Worm (Caenorhabditis elegans) whole organism, L3 larva: Measurements from ENCODE around the gene C05G5.3.

Source experiments
- ZK546.5 ChIP-seq: sonication (generic microtip); optimal IDR thresholded peaks from 2 replicates; lab custom pipeline; 2017; ENCODE audit warnings: missing biosample characterization, missing genetic modification characterization
- ama-1 ChIP-seq: fragments of 150-350 bp; optimal IDR thresholded peaks from 2 replicates; lab custom pipeline; 2018
- ceh-16 ChIP-seq: sonication (generic microtip); optimal IDR thresholded peaks from 2 replicates; lab custom pipeline; 2017; ENCODE audit warnings: missing biosample characterization, missing genetic modification characterization
- ceh-28 ChIP-seq: fragments of 150-350 bp; optimal IDR thresholded peaks from 2 replicates; lab custom pipeline; 2014; ENCODE audit warnings: missing biosample characterization, missing genetic modification reagents, missing genetic modification characterization
- daf-12 ChIP-seq: fragments of 150-350 bp; optimal IDR thresholded peaks from 2 replicates; lab custom pipeline; 2014; ENCODE audit warnings: missing biosample characterization, missing genetic modification reagents, missing genetic modification characterization
- elt-2 ChIP-seq: sonication (generic microtip); optimal IDR thresholded peaks from 2 replicates; lab custom pipeline; 2016; ENCODE audit warnings: missing genetic modification reagents, mild to moderate bottlenecking, missing genetic modification characterization, missing compliant biosample characterization
- elt-3 ChIP-seq, 3 experiments: fragments of 150-350 bp in 1 of 3; sonication (generic microtip) in 2 of 3; optimal IDR thresholded peaks; 2 replicates in 2 of 3; 4 replicates in 1 of 3; lab custom pipeline; 2014 to 2017; ENCODE audit warnings: missing biosample characterization in 3 of 3, missing genetic modification characterization in 3 of 3
- eor-1 ChIP-seq, 2 experiments: fragments of 150-350 bp; optimal IDR thresholded peaks; 2 replicates each; lab custom pipeline; 2014 to 2018; ENCODE audit warnings: missing biosample characterization in 2 of 2, missing genetic modification characterization in 2 of 2
- fkh-10 ChIP-seq: sonication (generic microtip); optimal IDR thresholded peaks from 2 replicates; lab custom pipeline; 2017; ENCODE audit warnings: missing biosample characterization, missing genetic modification reagents, missing genetic modification characterization
- fos-1 ChIP-seq: fragments of 150-350 bp; optimal IDR thresholded peaks from 2 replicates; lab custom pipeline; 2014; ENCODE audit warnings: missing biosample characterization, missing genetic modification characterization
- hmg-11 ChIP-seq: sonication (generic microtip); optimal IDR thresholded peaks from 2 replicates; lab custom pipeline; 2016; ENCODE audit warnings: missing genetic modification characterization, missing compliant biosample characterization
- jun-1 ChIP-seq: fragments of 150-350 bp; optimal IDR thresholded peaks from 2 replicates; lab custom pipeline; 2014; ENCODE audit warnings: missing biosample characterization, missing genetic modification reagents, missing genetic modification characterization
- lin-39 ChIP-seq: fragments of 150-350 bp; optimal IDR thresholded peaks from 2 replicates; lab custom pipeline; 2018; ENCODE audit warnings: missing biosample characterization, missing genetic modification reagents, missing genetic modification characterization
- lsy-12 ChIP-seq: sonication (generic microtip); optimal IDR thresholded peaks from 2 replicates; lab custom pipeline; 2016; ENCODE audit warnings: mild to moderate bottlenecking, missing genetic modification characterization, missing compliant biosample characterization
- nfya-1 ChIP-seq: sonication (generic microtip); optimal IDR thresholded peaks from 2 replicates; lab custom pipeline; 2017; ENCODE audit warnings: missing genetic modification characterization, mild to moderate bottlenecking, missing compliant biosample characterization, antibody characterized with exemption, moderate library complexity; ENCODE audit not compliant: insufficient read depth
- nhr-11 ChIP-seq: fragments of 150-350 bp; optimal IDR thresholded peaks from 2 replicates; lab custom pipeline; 2014; ENCODE audit warnings: missing biosample characterization, missing genetic modification characterization
- nhr-237 ChIP-seq: fragments of 150-350 bp; optimal IDR thresholded peaks from 2 replicates; lab custom pipeline; 2014; ENCODE audit warnings: missing biosample characterization, missing genetic modification characterization
- nhr-28 ChIP-seq: fragments of 150-350 bp; optimal IDR thresholded peaks from 2 replicates; lab custom pipeline; 2014; ENCODE audit warnings: missing biosample characterization, missing genetic modification characterization
- nhr-43 ChIP-seq: sonication (generic microtip); optimal IDR thresholded peaks from 2 replicates; lab custom pipeline; 2016; ENCODE audit warnings: mild to moderate bottlenecking, missing genetic modification characterization, missing compliant biosample characterization; ENCODE audit not compliant: poor library complexity, severe bottlenecking
- nhr-67 ChIP-seq: fragments of 150-350 bp; optimal IDR thresholded peaks from 2 replicates; lab custom pipeline; 2014; ENCODE audit warnings: missing biosample characterization, missing genetic modification characterization
- nhr-77 ChIP-seq: fragments of 150-350 bp; optimal IDR thresholded peaks from 2 replicates; lab custom pipeline; 2014; ENCODE audit warnings: missing biosample characterization, missing genetic modification characterization
- pha-4 ChIP-seq: fragments of 150-350 bp; optimal IDR thresholded peaks from 2 replicates; lab custom pipeline; 2014; ENCODE audit warnings: missing biosample characterization, missing genetic modification reagents, missing genetic modification characterization
- pqm-1 ChIP-seq: fragments of 150-350 bp; optimal IDR thresholded peaks from 2 replicates; lab custom pipeline; 2017; ENCODE audit warnings: missing biosample characterization, missing genetic modification characterization, inconsistent platforms
- sea-2 ChIP-seq: fragments of 150-350 bp; sonication (generic microtip); optimal IDR thresholded peaks from 4 replicates; lab custom pipeline; 2014; ENCODE audit warnings: missing biosample characterization, missing genetic modification reagents, missing genetic modification characterization
- snpc-4 ChIP-seq: fragments of 150-350 bp; optimal IDR thresholded peaks from 2 replicates; lab custom pipeline; 2014; ENCODE audit warnings: missing biosample characterization, missing genetic modification characterization
- unc-62 ChIP-seq: fragments of 150-350 bp; sonication (generic microtip); optimal IDR thresholded peaks from 4 replicates; lab custom pipeline; 2014; ENCODE audit warnings: missing biosample characterization, missing genetic modification reagents, missing genetic modification characterization
- ztf-11 ChIP-seq: fragments of 150-350 bp; optimal IDR thresholded peaks from 2 replicates; lab custom pipeline; 2014; ENCODE audit warnings: missing biosample characterization, missing genetic modification characterization

The C05G5.3 gene

ce11 chrX:14768989-14769388 is 17.2 kb upstream of the C05G5.3 start:
- peak; percentile 73 for TF ChIP-seq pqm-1 (tag; lab: Kevin White, UChicago)
- peak; percentile 78 for TF ChIP-seq elt-2 (tag; lab: Kevin White, UChicago)
- peak; percentile 31 for TF ChIP-seq jun-1
- TF ChIP-seq lin-39 (tag; lab: Kevin White, UChicago) = no peak
- TF ChIP-seq nhr-77 (tag; lab: Kevin White, UChicago) = no peak

- TF ChIP-seq ztf-11 (tag; lab: Kevin White, UChicago) (no peak), daf-12 (tag; lab: Kevin White, UChicago) (no peak), hmg-11 (tag; lab: Kevin White, UChicago) (no peak), elt-3 (tag; optimal IDR thresholded peaks at IDR 0.05; lab: Kevin White, UChicago) (no peak), nhr-237 (no peak)
- TF ChIP-seq, all 47 proteins: peak for 0
These were observed 16.0 kb upstream of the C05G5.3 start for ce11 chrX:14767813-14768212.

ce11 chrX:14761021-14761420 is 9.2 kb upstream of the C05G5.3 start, which contains the start of gene C05G5.5:
C05G5.5 (minus strand) TSS chrX:14761121.
- TF ChIP-seq lin-39 (tag; lab: Kevin White, UChicago) (no peak), snpc-4 (tag; lab: Kevin White, UChicago) (no peak), fkh-10 (no peak), elt-2 (tag; lab: Kevin White, UChicago) (no peak), nhr-28 (tag; lab: Kevin White, UChicago) (no peak)

- TF ChIP-seq ZK546.5 (tag; lab: Kevin White, UChicago) = no peak
- no peak for TF ChIP-seq nhr-28 (tag; lab: Kevin White, UChicago)
- TF ChIP-seq lin-39 (tag; lab: Kevin White, UChicago) = no peak
- no peak for TF ChIP-seq lsy-12 (tag; lab: Kevin White, UChicago)
- TF ChIP-seq sea-2 = no peak
These were observed 8.4 kb upstream of the C05G5.3 start for ce11 chrX:14760166-14760565.

- TF ChIP-seq nfya-1 (tag; lab: Kevin White, UChicago) (no peak), nhr-28 (tag; lab: Kevin White, UChicago) (no peak), nhr-11 (tag; lab: Kevin White, UChicago) (no peak), jun-1 (no peak), pha-4 (peak; percentile 62), eor-1 (tag; optimal IDR thresholded peaks at IDR 0.05; lab: Kevin White, UChicago) (no peak)
These were observed 7.7 kb upstream of the C05G5.3 start for ce11 chrX:14759549-14759948.

- TF ChIP-seq nhr-67 (tag; lab: Kevin White, UChicago) = no peak
- TF ChIP-seq ceh-28 = no peak
- no peak for TF ChIP-seq ama-1 (lab: Kevin White, UChicago)
- no peak for TF ChIP-seq nhr-11 (tag; lab: Kevin White, UChicago)
- no peak for TF ChIP-seq unc-62 (GFP tag; lab: Kevin White, UChicago)
- TF ChIP-seq ztf-11 (tag; lab: Kevin White, UChicago) = no peak
- TF ChIP-seq ceh-16 (tag; lab: Kevin White, UChicago) = no peak
- no peak for TF ChIP-seq jun-1
- no peak for TF ChIP-seq sea-2
- TF ChIP-seq, all 47 proteins: peak for 0
These were observed 5.9 kb upstream of the C05G5.3 start for ce11 chrX:14757641-14758220.

- TF ChIP-seq ZK546.5 (tag; lab: Kevin White, UChicago) = no peak
- no peak for TF ChIP-seq fkh-10
- no peak for TF ChIP-seq nhr-43 (tag; lab: Kevin White, UChicago)
- TF ChIP-seq elt-2 (tag; lab: Kevin White, UChicago) = no peak
These were observed 4.8 kb upstream of the C05G5.3 start for ce11 chrX:14756606-14757005.

- TF ChIP-seq elt-2 (tag; lab: Kevin White, UChicago) = peak; percentile 40
- no peak for TF ChIP-seq fos-1 (tag; lab: Kevin White, UChicago)
- peak; percentile 33 for TF ChIP-seq pqm-1 (tag; lab: Kevin White, UChicago)
These were observed 4.0 kb upstream of the C05G5.3 start for ce11 chrX:14755847-14756246.
